Worm (Caenorhabditis elegans) whole organism, midembryonic: Measurements from ENCODE around the gene mrp-2.

Experiments
- tab-1 ChIP-seq: fragments of 200-800 bp; sonication (Bioruptor generic); IDR thresholded peaks from 2 replicates; pipeline ENCODE4 v1.3.6; 2022; ENCODE audit warnings: missing genetic modification characterization, missing compliant biosample characterization
- ztf-23 ChIP-seq: fragments of 200-800 bp; sonication (Bioruptor generic); IDR thresholded peaks from 2 replicates; pipeline ENCODE4 v1.3.6; 2022; ENCODE audit warnings: missing genetic modification reagents, missing genetic modification characterization, missing compliant biosample characterization

ce11 chrX:600671-601070 lies 28.2 kb upstream of the mrp-2 start:
- TF ChIP-seq ztf-23 (GFP tag; lab: Robert Waterston, UW) (no peak), tab-1 (GFP tag; lab: Robert Waterston, UW) (no peak)
